Fruit fly (Drosophila melanogaster) whole organism, prepupa: Measurements from ENCODE around the gene Alr.
A peak's percentile ranks its signal among the peaks of the same experiment; 100 is the strongest.

Experiments used
- Blimp-1 ChIP-seq: fragments of 200-800 bp; sonication (Bioruptor generic); optimal IDR thresholded peaks from 3 replicates; lab custom pipeline; 2017; ENCODE audit warnings: missing biosample characterization, missing genetic modification characterization, mild to moderate bottlenecking, moderate library complexity, missing genetic modification reagents
- CG11762 ChIP-seq: fragments of 200-800 bp; sonication (Bioruptor generic); optimal IDR thresholded peaks from 3 replicates; lab custom pipeline; 2016; ENCODE audit warnings: missing biosample characterization, missing genetic modification characterization; ENCODE audit not compliant: insufficient read depth
- CG15336 ChIP-seq: fragments of 200-800 bp; sonication (Bioruptor generic); IDR thresholded peaks from 2 replicates; pipeline ENCODE4 v1.3.6; 2022; ENCODE audit warnings: missing biosample characterization, missing genetic modification characterization
- CG1621 ChIP-seq: fragments of 200-800 bp; sonication (Bioruptor generic); optimal IDR thresholded peaks from 3 replicates; lab custom pipeline; 2018; ENCODE audit warnings: missing biosample characterization, mild to moderate bottlenecking, missing genetic modification characterization
- CG3032 ChIP-seq: fragments of 200-800 bp; optimal IDR thresholded peaks from 2 replicates; lab custom pipeline; 2019; ENCODE audit warnings: missing biosample characterization, mild to moderate bottlenecking, missing genetic modification characterization, moderate library complexity
- CG31627 ChIP-seq: fragments of 200-800 bp; sonication (Bioruptor generic); optimal IDR thresholded peaks from 3 replicates; lab custom pipeline; 2016; ENCODE audit warnings: missing biosample characterization, missing genetic modification characterization
- CG4318 ChIP-seq: fragments of 200-800 bp; sonication (Bioruptor generic); optimal IDR thresholded peaks from 3 replicates; lab custom pipeline; 2017; ENCODE audit warnings: missing biosample characterization, mild to moderate bottlenecking, missing genetic modification characterization
- CG6163 ChIP-seq: fragments of 200-800 bp; sonication (Bioruptor generic); IDR thresholded peaks from 3 replicates; pipeline ENCODE4 v1.3.6; 2022; ENCODE audit warnings: missing biosample characterization, missing genetic modification characterization
- CG6276 ChIP-seq: fragments of 200-800 bp; sonication (Bioruptor generic); optimal IDR thresholded peaks from 2 replicates; lab custom pipeline; 2017; ENCODE audit warnings: missing biosample characterization, mild to moderate bottlenecking, missing genetic modification characterization
- CG6808 ChIP-seq: fragments of 200-800 bp; sonication (Bioruptor generic); optimal IDR thresholded peaks from 3 replicates; lab custom pipeline; 2017; ENCODE audit warnings: missing biosample characterization, missing genetic modification characterization, mild to moderate bottlenecking, moderate library complexity, missing genetic modification reagents
- CG6854 ChIP-seq: fragments of 200-800 bp; sonication (Bioruptor generic); optimal IDR thresholded peaks from 2 replicates; lab custom pipeline; 2017; ENCODE audit warnings: missing biosample characterization, mild to moderate bottlenecking, missing genetic modification characterization
- CG8119 ChIP-seq: fragments of 200-800 bp; sonication (Bioruptor generic); IDR thresholded peaks from 3 replicates; pipeline ENCODE4 v1.3.6; 2022; ENCODE audit warnings: missing biosample characterization, missing genetic modification characterization
- CG8319 ChIP-seq: fragments of 200-800 bp; sonication (Bioruptor generic); optimal IDR thresholded peaks from 3 replicates; lab custom pipeline; 2016; ENCODE audit warnings: missing biosample characterization, missing genetic modification characterization
- Eip78C ChIP-seq: fragments of 200-800 bp; sonication (Bioruptor generic); peaks from one replicate; lab custom pipeline; 2016; ENCODE audit warnings: missing biosample characterization, missing genetic modification characterization
- Eip93F ChIP-seq: fragments of 200-800 bp; sonication (Bioruptor generic); optimal IDR thresholded peaks from 2 replicates; lab custom pipeline; 2016; ENCODE audit warnings: missing biosample characterization, mild to moderate bottlenecking, missing genetic modification characterization
- Gug ChIP-seq: fragments of 200-800 bp; sonication (Bioruptor generic); IDR thresholded peaks from 2 replicates; pipeline ENCODE4 v1.3.6; 2022; ENCODE audit warnings: missing biosample characterization, missing genetic modification characterization
- Hr38 ChIP-seq: sonication (Bioruptor generic); optimal IDR thresholded peaks from 2 replicates; lab custom pipeline; 2016; ENCODE audit warnings: missing biosample characterization, missing genetic modification characterization
- Hr4 ChIP-seq: fragments of 200-800 bp; sonication (Bioruptor generic); optimal IDR thresholded peaks from 3 replicates; lab custom pipeline; 2016; ENCODE audit warnings: missing biosample characterization, missing genetic modification characterization
- Sox14 ChIP-seq: fragments of 200-800 bp; sonication (Bioruptor generic); optimal IDR thresholded peaks from 3 replicates; lab custom pipeline; 2016; ENCODE audit warnings: missing biosample characterization, missing genetic modification characterization
- Sox15 ChIP-seq: fragments of 200-800 bp; sonication (Bioruptor generic); optimal IDR thresholded peaks from 3 replicates; lab custom pipeline; 2016; ENCODE audit warnings: missing biosample characterization, missing genetic modification characterization
- achi ChIP-seq: fragments of 200-800 bp; sonication (Bioruptor generic); optimal IDR thresholded peaks from 3 replicates; lab custom pipeline; 2016; ENCODE audit warnings: missing biosample characterization, missing genetic modification characterization
- cyc ChIP-seq: fragments of 200-800 bp; sonication (Bioruptor generic); optimal IDR thresholded peaks from 3 replicates; lab custom pipeline; 2016; ENCODE audit warnings: missing biosample characterization, missing genetic modification characterization
- eg ChIP-seq: fragments of 200-800 bp; sonication (Bioruptor generic); IDR thresholded peaks from 3 replicates; pipeline ENCODE4 v1.3.6; 2022; ENCODE audit warnings: missing biosample characterization, missing genetic modification characterization
- esn ChIP-seq: fragments of 200-800 bp; sonication (Bioruptor generic); optimal IDR thresholded peaks from 2 replicates; lab custom pipeline; 2016; ENCODE audit warnings: missing biosample characterization, mild to moderate bottlenecking, missing genetic modification characterization, moderate library complexity
- fd85E ChIP-seq: fragments of 200-800 bp; sonication (Bioruptor generic); optimal IDR thresholded peaks from 3 replicates; lab custom pipeline; 2016; ENCODE audit warnings: missing biosample characterization, missing genetic modification characterization
- lz ChIP-seq: fragments of 200-800 bp; sonication (Bioruptor generic); optimal IDR thresholded peaks from 3 replicates; lab custom pipeline; 2016; ENCODE audit warnings: missing biosample characterization, missing genetic modification characterization
- net ChIP-seq: fragments of 200-800 bp; sonication (Bioruptor generic); optimal IDR thresholded peaks from 3 replicates; lab custom pipeline; 2016; ENCODE audit warnings: missing biosample characterization, missing genetic modification characterization
- salr ChIP-seq, 2 experiments: fragments of 200-800 bp; sonication (Bioruptor generic); optimal IDR thresholded peaks; 3 replicates each; lab custom pipeline; 2016 to 2018; ENCODE audit warnings: missing biosample characterization in 2 of 2, missing genetic modification characterization in 2 of 2, mild to moderate bottlenecking in 1 of 2
- spab ChIP-seq: fragments of 200-800 bp; sonication (Bioruptor generic); optimal IDR thresholded peaks from 2 replicates; lab custom pipeline; 2017; ENCODE audit warnings: missing biosample characterization, mild to moderate bottlenecking, missing genetic modification characterization, missing genetic modification reagents
- svp ChIP-seq: fragments of 200-800 bp; sonication (Bioruptor generic); peaks from one replicate; lab custom pipeline; 2016; ENCODE audit warnings: missing biosample characterization, missing genetic modification characterization

Gene Alr

DNA sequence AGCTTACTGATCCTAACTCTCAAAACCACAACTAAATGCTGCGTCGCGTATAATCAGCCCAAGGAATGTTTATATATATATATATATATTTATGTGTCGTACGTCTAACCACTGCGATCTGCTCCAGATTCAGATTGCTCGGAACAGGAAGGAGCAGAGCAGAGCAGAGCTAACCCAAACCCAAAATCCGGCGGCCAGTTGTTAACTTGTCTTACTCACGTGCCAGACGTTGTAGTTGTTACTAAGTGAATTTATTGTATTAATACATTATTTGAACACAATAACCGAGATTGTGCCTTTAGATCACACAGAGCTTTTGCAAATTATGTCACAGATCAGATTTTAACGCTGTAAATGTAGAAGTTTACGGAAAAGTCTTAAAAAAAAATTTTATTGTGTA is at the start of gene Alr:
TSS of gene Alr (plus strand) at position 301 of the 400 bp plus-strand sequence.
- TF ChIP-seq cyc (GFP tag; lab: Kevin White, UChicago): no peak
- no peak for TF ChIP-seq fd85E (GFP tag; lab: Kevin White, UChicago)
- TF ChIP-seq Sox15 (GFP tag; lab: Kevin White, UChicago): no peak
- TF ChIP-seq Hr38 (GFP tag; lab: Kevin White, UChicago): no peak
- TF ChIP-seq Eip78C: no peak
- TF ChIP-seq CG6854 (GFP tag; lab: Kevin White, UChicago): no peak
- no peak for TF ChIP-seq CG31627 (GFP tag; lab: Kevin White, UChicago)
- no peak for TF ChIP-seq CG8319 (GFP tag; lab: Kevin White, UChicago)
- no peak for TF ChIP-seq CG6163 (GFP tag; lab: Robert Waterston, UW)
- TF ChIP-seq achi (GFP tag; lab: Kevin White, UChicago): no peak
- TF ChIP-seq spab (GFP tag; lab: Kevin White, UChicago): no peak
- TF ChIP-seq CG6276 (GFP tag; lab: Kevin White, UChicago): no peak
- no peak for TF ChIP-seq Gug
- TF ChIP-seq CG15336: no peak
- TF ChIP-seq net (GFP tag; lab: Kevin White, UChicago): no peak
- TF ChIP-seq CG4318 (GFP tag; lab: Kevin White, UChicago): no peak
- no peak for TF ChIP-seq salr (GFP tag; optimal IDR thresholded peaks at IDR 0.05; lab: Kevin White, UChicago)

- TF ChIP-seq achi (GFP tag; lab: Kevin White, UChicago) (peak; percentile 21), CG3032 (tag; lab: Kevin White, UChicago) (peak; percentile 20), CG6163 (GFP tag; lab: Robert Waterston, UW) (peak; percentile 43; the same call in 1 of the 3 replicates), eg (GFP tag; lab: Robert Waterston, UW) (no peak), esn (GFP tag; lab: Kevin White, UChicago) (peak; percentile 32), Eip78C (peak; percentile 67), CG6808 (GFP tag; lab: Kevin White, UChicago) (no peak), Eip93F (no peak)
Measured at dm6 chrX:19701611-19702010, 46.5 kb upstream of the Alr start, which contains the start of gene Tcs4. Gene Tcs4, minus strand, starts transcription at chrX:19701755.

dm6 chrX:19704083-19704482 is 44.0 kb upstream of the Alr start, which contains the start of the genes CG14230 and CG14232:
Gene CG14230, plus strand, starts transcription at chrX:19704176.
Gene CG14232, minus strand, starts transcription at chrX:19704259.
- TF ChIP-seq eg (GFP tag; lab: Robert Waterston, UW) (no peak), Hr4 (no peak), esn (GFP tag; lab: Kevin White, UChicago) (peak; percentile 13), CG6276 (GFP tag; lab: Kevin White, UChicago) (no peak), Blimp-1 (no peak), cyc (GFP tag; lab: Kevin White, UChicago) (no peak), Sox14 (peak; percentile 56), Eip78C (peak; percentile 66), achi (GFP tag; lab: Kevin White, UChicago) (peak; percentile 12), lz (GFP tag; lab: Kevin White, UChicago) (peak; percentile 1), CG1621 (tag; lab: Kevin White, UChicago) (peak; percentile 43)

DNA sequence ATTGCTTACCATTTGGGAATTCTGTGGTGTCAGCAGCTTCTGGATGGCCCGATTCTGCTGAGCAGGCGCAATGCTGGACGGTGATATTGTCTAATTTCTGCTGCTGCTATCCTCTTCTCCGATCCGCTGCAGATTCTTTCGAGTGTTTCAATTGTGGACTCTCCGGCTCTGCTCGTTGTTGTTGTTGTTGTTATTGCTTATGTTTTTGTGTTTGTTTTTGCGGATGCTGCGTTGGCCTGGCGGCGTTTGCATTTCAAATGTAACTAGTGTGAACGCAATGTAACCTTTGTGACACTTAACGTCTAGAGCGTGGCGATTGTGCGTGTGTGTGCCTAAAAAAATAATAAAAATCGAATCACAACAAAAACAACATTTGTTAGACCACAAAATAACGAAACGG is 36.2 kb upstream of the Alr start:
- TF ChIP-seq CG8119 (no peak), Sox14 (no peak), Blimp-1 (no peak), Sox15 (GFP tag; lab: Kevin White, UChicago) (no peak)

DNA sequence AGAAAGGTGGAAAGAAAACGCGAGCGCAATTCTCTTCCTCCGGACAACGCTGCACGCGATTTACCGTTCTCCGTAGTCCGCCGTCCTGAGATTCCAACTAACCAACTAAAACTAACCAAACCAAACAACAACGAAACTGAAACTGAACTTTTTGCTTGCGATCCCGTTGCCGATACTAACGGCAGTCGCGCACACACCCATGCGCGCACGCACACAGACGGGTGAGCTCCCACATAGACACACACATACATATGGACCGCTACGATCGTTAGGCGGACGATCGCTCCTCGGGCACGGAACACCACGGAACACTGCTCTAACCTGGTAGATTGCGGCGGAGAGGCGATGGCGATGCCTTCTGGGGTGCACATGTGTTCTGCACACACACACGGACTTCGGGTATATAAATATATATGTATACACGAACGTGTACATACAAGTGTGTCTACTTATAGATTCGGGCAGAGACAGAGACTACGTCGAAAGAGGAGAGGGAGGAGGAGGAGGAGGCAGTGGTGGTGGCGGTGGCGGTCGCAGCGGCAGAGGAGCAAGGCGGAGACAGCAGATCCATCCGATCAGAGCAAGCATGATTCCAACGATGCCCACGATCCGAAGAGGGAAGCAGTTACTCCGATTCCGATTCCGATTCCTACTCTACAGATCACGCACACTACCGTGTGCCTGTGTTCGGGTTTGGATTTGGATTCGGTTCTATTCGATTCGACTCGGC is 35.1 kb upstream of the Alr start, which contains the start of gene meso18E:
TSS of gene meso18E (minus strand) at position 148 of the 730 bp plus-strand sequence.
- TF ChIP-seq svp (GFP tag; lab: Kevin White, UChicago) (peak; percentile 79), CG11762 (no peak), eg (GFP tag; lab: Robert Waterston, UW) (0 out of 3 replicates have a peak, but pooled peaks have one; percentile 7), Eip78C (peak; percentile 40)
